Fruit fly (Drosophila melanogaster) whole organism, prepupa: ENCODE results near the gene Pex10.

Experiments
- CG11762 ChIP-seq: fragments of 200-800 bp; sonication (Bioruptor generic); optimal IDR thresholded peaks from 3 replicates; lab custom pipeline; 2016; ENCODE audit warnings: missing biosample characterization, missing genetic modification characterization; ENCODE audit not compliant: insufficient read depth
- CG15336 ChIP-seq: fragments of 200-800 bp; sonication (Bioruptor generic); IDR thresholded peaks from 2 replicates; pipeline ENCODE4 v1.3.6; 2022; ENCODE audit warnings: missing biosample characterization, missing genetic modification characterization
- CG16779 ChIP-seq: fragments of 200-800 bp; sonication (Bioruptor generic); optimal IDR thresholded peaks from 3 replicates; lab custom pipeline; 2017; ENCODE audit warnings: missing biosample characterization, mild to moderate bottlenecking, missing genetic modification characterization
- CG9139 ChIP-seq: fragments of 200-800 bp; sonication (Bioruptor generic); optimal IDR thresholded peaks from 3 replicates; lab custom pipeline; 2017; ENCODE audit warnings: missing biosample characterization, mild to moderate bottlenecking, missing genetic modification characterization
- Hr4 ChIP-seq: fragments of 200-800 bp; sonication (Bioruptor generic); optimal IDR thresholded peaks from 3 replicates; lab custom pipeline; 2016; ENCODE audit warnings: missing biosample characterization, missing genetic modification characterization
- Smox ChIP-seq: fragments of 200-800 bp; sonication (Bioruptor generic); optimal IDR thresholded peaks from 3 replicates; lab custom pipeline; 2016; ENCODE audit warnings: missing biosample characterization, missing genetic modification characterization
- lz ChIP-seq: fragments of 200-800 bp; sonication (Bioruptor generic); optimal IDR thresholded peaks from 3 replicates; lab custom pipeline; 2016; ENCODE audit warnings: missing biosample characterization, missing genetic modification characterization
- ss ChIP-seq, 2 experiments: fragments of 200-800 bp; sonication (Bioruptor generic); optimal IDR thresholded peaks; 2 replicates in 1 of 2; 3 replicates in 1 of 2; lab custom pipeline; 2017 to 2018; ENCODE audit warnings: mild to moderate bottlenecking in 2 of 2, missing biosample characterization in 2 of 2, missing genetic modification characterization in 2 of 2, moderate library complexity in 1 of 2

DNA sequence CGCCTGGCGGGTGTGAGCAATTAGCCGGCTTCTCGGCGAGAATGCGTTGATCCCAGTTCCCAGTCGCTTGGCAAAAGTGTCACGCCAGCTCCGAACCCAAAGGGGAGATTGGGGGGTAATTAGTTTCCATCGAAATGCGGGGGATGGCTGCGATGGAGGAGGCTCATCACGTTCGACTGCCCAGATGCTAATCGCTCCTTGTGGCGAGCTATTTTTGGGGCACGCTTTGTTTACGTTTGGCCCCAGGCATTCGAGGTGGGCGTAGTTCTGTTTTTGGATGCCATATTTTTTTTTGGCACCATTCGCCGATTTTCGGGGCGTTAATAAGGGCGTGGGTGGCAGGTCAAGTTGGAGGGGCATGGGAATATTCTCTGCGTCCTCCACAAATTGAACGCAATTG, 22.2 kb downstream of the Pex10 start:
- TF ChIP-seq CG9139 (GFP tag; lab: Kevin White, UChicago) (no peak), CG16779 (tag; lab: Kevin White, UChicago) (no peak), Smox (GFP tag; lab: Kevin White, UChicago) (no peak), lz (GFP tag; lab: Kevin White, UChicago) (no peak), CG15336 (no peak), ss (GFP tag; optimal IDR thresholded peaks at IDR 0.05; lab: Kevin White, UChicago) (no peak), Hr4 (GFP tag; lab: Kevin White, UChicago) (no peak), CG11762 (GFP tag; lab: Kevin White, UChicago) (no peak)
